Fruit fly (Drosophila melanogaster) whole organism, embryonic: ENCODE measurements around the gene CG43292.

Experiments
- B-H2 ChIP-seq: fragments of 200-800 bp; sonication (Bioruptor generic); optimal IDR thresholded peaks from 2 replicates; lab custom pipeline; 2018; ENCODE audit warnings: missing biosample characterization, mild to moderate bottlenecking, missing genetic modification characterization
- Bdp1 ChIP-seq: fragments of 200-800 bp; sonication (Bioruptor generic); optimal IDR thresholded peaks from 3 replicates; lab custom pipeline; 2016; ENCODE audit warnings: missing biosample characterization, missing genetic modification characterization
- CG10979 ChIP-seq: fragments of 200-800 bp; sonication (Bioruptor generic); optimal IDR thresholded peaks from 2 replicates; lab custom pipeline; 2018; ENCODE audit warnings: missing biosample characterization, mild to moderate bottlenecking, missing genetic modification characterization, moderate library complexity
- CG11398 ChIP-seq: fragments of 200-800 bp; sonication (Bioruptor generic); optimal IDR thresholded peaks from 2 replicates; lab custom pipeline; 2016; ENCODE audit warnings: missing biosample characterization, missing genetic modification characterization
- CG11560 ChIP-seq: fragments of 200-800 bp; sonication (Bioruptor generic); IDR thresholded peaks from 3 replicates; pipeline ENCODE4 v1.3.6; 2022; ENCODE audit warnings: missing biosample characterization, missing genetic modification characterization
- CG12236 ChIP-seq: fragments of 200-800 bp; sonication (Bioruptor generic); optimal IDR thresholded peaks from 2 replicates; lab custom pipeline; 2016; ENCODE audit warnings: missing biosample characterization, missing genetic modification characterization
- CG12299 ChIP-seq: fragments of 200-800 bp; sonication (Bioruptor generic); optimal IDR thresholded peaks from 2 replicates; lab custom pipeline; 2018; ENCODE audit warnings: missing biosample characterization, mild to moderate bottlenecking, missing genetic modification characterization
- CG15011 ChIP-seq: fragments of 200-800 bp; sonication (Bioruptor generic); optimal IDR thresholded peaks from 3 replicates; lab custom pipeline; 2018; ENCODE audit warnings: missing biosample characterization, mild to moderate bottlenecking, missing genetic modification characterization
- CG16813 ChIP-seq: fragments of 200-800 bp; sonication (Bioruptor generic); IDR thresholded peaks from 3 replicates; pipeline ENCODE4 v1.3.6; 2022; ENCODE audit warnings: missing biosample characterization, missing genetic modification characterization; ENCODE audit not compliant: partially characterized antibody
- CG17612 ChIP-seq: fragments of 200-800 bp; sonication (Bioruptor generic); IDR thresholded peaks from 2 replicates; pipeline ENCODE4 v1.3.6; 2022; ENCODE audit warnings: missing biosample characterization, missing genetic modification characterization
- CG18262 ChIP-seq: fragments of 200-800 bp; optimal IDR thresholded peaks from 3 replicates; lab custom pipeline; 2019; ENCODE audit warnings: missing biosample characterization, mild to moderate bottlenecking, missing genetic modification characterization, moderate library complexity
- CG2199 ChIP-seq: fragments of 200-800 bp; sonication (Bioruptor generic); IDR thresholded peaks from 3 replicates; pipeline ENCODE4 v1.3.6; 2022; ENCODE audit warnings: missing biosample characterization, missing genetic modification characterization
- CG2678 ChIP-seq: fragments of 200-800 bp; sonication (Bioruptor generic); optimal IDR thresholded peaks from 3 replicates; lab custom pipeline; 2019; ENCODE audit warnings: missing biosample characterization, mild to moderate bottlenecking, missing genetic modification characterization, moderate library complexity
- CG30020 ChIP-seq: fragments of 200-800 bp; optimal IDR thresholded peaks from 2 replicates; lab custom pipeline; 2019; ENCODE audit warnings: missing biosample characterization, mild to moderate bottlenecking, missing genetic modification characterization, moderate library complexity
- CG31224 ChIP-seq: fragments of 200-800 bp; sonication (Bioruptor generic); IDR thresholded peaks from 2 replicates; pipeline ENCODE4 v1.3.6; 2022; ENCODE audit warnings: missing biosample characterization, missing genetic modification characterization
- CG31441 ChIP-seq: fragments of 200-800 bp; sonication (Bioruptor generic); IDR thresholded peaks from 2 replicates; pipeline ENCODE4 v1.3.6; 2022; ENCODE audit warnings: missing biosample characterization, missing genetic modification characterization
- CG32767 ChIP-seq: fragments of 200-800 bp; sonication (Bioruptor generic); IDR thresholded peaks from 2 replicates; pipeline ENCODE4 v1.3.6; 2022; ENCODE audit warnings: missing biosample characterization, missing genetic modification characterization
- CG5953 ChIP-seq: fragments of 200-800 bp; sonication (Bioruptor generic); IDR thresholded peaks from 2 replicates; pipeline ENCODE4 v1.3.6; 2022; ENCODE audit warnings: missing biosample characterization, missing genetic modification characterization
- CG6272 ChIP-seq: fragments of 200-800 bp; sonication (Bioruptor generic); IDR thresholded peaks from 2 replicates; pipeline ENCODE4 v1.3.6; 2022; ENCODE audit warnings: missing biosample characterization, missing genetic modification characterization
- CG6791 ChIP-seq: fragments of 200-800 bp; sonication (Bioruptor generic); IDR thresholded peaks from 3 replicates; pipeline ENCODE4 v1.3.6; 2022; ENCODE audit warnings: missing biosample characterization, missing genetic modification characterization; ENCODE audit not compliant: partially characterized antibody
- CG8924 ChIP-seq: fragments of 200-800 bp; optimal IDR thresholded peaks from 3 replicates; lab custom pipeline; 2019; ENCODE audit warnings: missing biosample characterization, mild to moderate bottlenecking, missing genetic modification characterization, moderate library complexity
- CG9876 ChIP-seq: fragments of 200-800 bp; sonication (Bioruptor generic); optimal IDR thresholded peaks from 2 replicates; lab custom pipeline; 2016; ENCODE audit warnings: missing biosample characterization, missing genetic modification characterization
- CHES-1-like ChIP-seq: fragments of 200-800 bp; sonication (Bioruptor generic); optimal IDR thresholded peaks from 2 replicates; lab custom pipeline; 2016; ENCODE audit warnings: missing biosample characterization, missing genetic modification characterization
- D19A ChIP-seq: fragments of 200-800 bp; optimal IDR thresholded peaks from 3 replicates; lab custom pipeline; 2019; ENCODE audit warnings: missing biosample characterization, mild to moderate bottlenecking, missing genetic modification characterization, moderate library complexity
- Doc3 ChIP-seq: fragments of 200-800 bp; sonication (Bioruptor generic); IDR thresholded peaks from 3 replicates; pipeline ENCODE4 v1.3.6; 2022; ENCODE audit warnings: missing biosample characterization, missing genetic modification characterization; ENCODE audit not compliant: partially characterized antibody
- E2f2 ChIP-seq: fragments of 200-800 bp; sonication (Bioruptor generic); IDR thresholded peaks from 2 replicates; pipeline ENCODE4 v1.3.6; 2022; ENCODE audit warnings: missing biosample characterization, missing genetic modification characterization
- Hmr ChIP-seq: fragments of 200-800 bp; sonication (Bioruptor generic); optimal IDR thresholded peaks from 3 replicates; lab custom pipeline; 2017; ENCODE audit warnings: mild to moderate bottlenecking, missing biosample characterization, missing genetic modification reagents, missing genetic modification characterization
- NFAT ChIP-seq: fragments of 200-800 bp; sonication (Bioruptor generic); IDR thresholded peaks from 2 replicates; pipeline ENCODE4 v1.3.6; 2022; ENCODE audit warnings: missing biosample characterization, missing genetic modification characterization
- Neu2 ChIP-seq: fragments of 200-800 bp; sonication (Bioruptor generic); optimal IDR thresholded peaks from 3 replicates; lab custom pipeline; 2016; ENCODE audit warnings: missing biosample characterization, missing genetic modification characterization, borderline replicate concordance
- Oaz ChIP-seq: fragments of 200-800 bp; sonication (Bioruptor generic); IDR thresholded peaks from 2 replicates; pipeline ENCODE4 v1.3.6; 2022; ENCODE audit warnings: missing biosample characterization, missing genetic modification characterization
- Tbp ChIP-seq: fragments of >200 bp; optimal IDR thresholded peaks from 2 replicates; lab custom pipeline; 2018; ENCODE audit warnings: missing biosample characterization, missing genetic modification characterization
- Xrp1 ChIP-seq: fragments of 200-800 bp; sonication (Bioruptor generic); IDR thresholded peaks from 2 replicates; pipeline ENCODE4 v1.3.6; 2022; ENCODE audit warnings: missing biosample characterization, missing genetic modification characterization
- aop ChIP-seq: fragments of 200-800 bp; sonication (Bioruptor generic); IDR thresholded peaks from 2 replicates; pipeline ENCODE4 v1.3.6; 2022; ENCODE audit warnings: missing biosample characterization, missing genetic modification characterization
- ase ChIP-seq: fragments of 200-800 bp; sonication (Bioruptor generic); IDR thresholded peaks from 3 replicates; pipeline ENCODE4 v1.3.6; 2022; ENCODE audit warnings: missing biosample characterization, missing genetic modification characterization
- bsh ChIP-seq, 2 experiments: fragments of 200-800 bp; sonication (Bioruptor generic); optimal IDR thresholded peaks; 2 replicates each; lab custom pipeline; 2017 to 2018; ENCODE audit warnings: mild to moderate bottlenecking in 2 of 2, missing biosample characterization in 2 of 2, missing genetic modification characterization in 2 of 2, moderate library complexity in 1 of 2
- crc ChIP-seq: fragments of 200-800 bp; sonication (Bioruptor generic); optimal IDR thresholded peaks from 2 replicates; lab custom pipeline; 2016; ENCODE audit warnings: missing biosample characterization, missing genetic modification characterization
- dmrt11E ChIP-seq: fragments of 200-800 bp; sonication (Bioruptor generic); optimal IDR thresholded peaks from 3 replicates; lab custom pipeline; 2018; ENCODE audit warnings: missing biosample characterization, mild to moderate bottlenecking, missing genetic modification characterization, moderate library complexity
- emc ChIP-seq: fragments of 200-800 bp; sonication (Bioruptor generic); optimal IDR thresholded peaks from 2 replicates; lab custom pipeline; 2016; ENCODE audit warnings: missing biosample characterization, missing genetic modification characterization
- gce ChIP-seq: fragments of 200-800 bp; sonication (Bioruptor generic); IDR thresholded peaks from 3 replicates; pipeline ENCODE4 v1.3.6; 2022; ENCODE audit warnings: missing biosample characterization, missing genetic modification characterization
- gsb-n ChIP-seq: fragments of 200-800 bp; sonication (Bioruptor generic); optimal IDR thresholded peaks from 3 replicates; lab custom pipeline; 2018; ENCODE audit warnings: missing biosample characterization, mild to moderate bottlenecking, missing genetic modification characterization
- jing ChIP-seq: fragments of 200-800 bp; sonication (Bioruptor generic); optimal IDR thresholded peaks from 2 replicates; lab custom pipeline; 2018; ENCODE audit warnings: missing biosample characterization, mild to moderate bottlenecking, missing genetic modification characterization
- jumu ChIP-seq: fragments of 200-800 bp; sonication (Bioruptor generic); optimal IDR thresholded peaks from 3 replicates; lab custom pipeline; 2016; ENCODE audit warnings: missing biosample characterization, missing genetic modification characterization
- lbe ChIP-seq: fragments of 200-800 bp; sonication (Bioruptor generic); optimal IDR thresholded peaks from 2 replicates; lab custom pipeline; 2016; ENCODE audit warnings: missing biosample characterization, mild to moderate bottlenecking, missing genetic modification characterization
- pb ChIP-seq: fragments of 200-800 bp; sonication (Bioruptor generic); optimal IDR thresholded peaks from 3 replicates; lab custom pipeline; 2016; ENCODE audit warnings: missing biosample characterization, missing genetic modification characterization
- pfk ChIP-seq: fragments of 200-800 bp; sonication (Bioruptor generic); optimal IDR thresholded peaks from 2 replicates; lab custom pipeline; 2018; ENCODE audit warnings: missing biosample characterization, mild to moderate bottlenecking, missing genetic modification characterization, moderate library complexity
- prd ChIP-seq, 3 experiments: fragments of >200 bp in 2 of 3; fragments of 200-800 bp in 1 of 3; sonication (Bioruptor generic) in 1 of 3; optimal IDR thresholded peaks in 2 of 3; IDR thresholded peaks in 1 of 3; 2 replicates in 2 of 3; 3 replicates in 1 of 3; pipeline versions ENCODE4 v1.3.6 to Lab custom; 2017 to 2022; ENCODE audit warnings: missing biosample characterization in 1 of 3, missing genetic modification characterization in 1 of 3
- psq ChIP-seq: fragments of 200-800 bp; sonication (Bioruptor generic); optimal IDR thresholded peaks from 2 replicates; lab custom pipeline; 2017; ENCODE audit warnings: missing biosample characterization, missing genetic modification characterization
- tna ChIP-seq: fragments of 200-800 bp; sonication (Bioruptor generic); IDR thresholded peaks from 2 replicates; pipeline ENCODE4 v1.3.6; 2022; ENCODE audit warnings: missing biosample characterization, missing genetic modification characterization; ENCODE audit not compliant: partially characterized antibody

Gene CG43292

dm6 chr3L:7434715-7435653, 40.4 kb upstream of the CG43292 start, which contains the start of gene Rac2 (continued):
- TF ChIP-seq CG15011 (no peak), Tbp (no peak), dmrt11E (tag; lab: Kevin White, UChicago) (no peak), lbe (GFP tag; lab: Kevin White, UChicago) (no peak), CG9876 (no peak), CG30020 (tag; lab: Kevin White, UChicago) (no peak), pfk (peak; percentile 3), CG12299 (tag; lab: Kevin White, UChicago) (peak; percentile 2), CG10979 (tag; lab: Kevin White, UChicago) (peak; percentile 22), bsh (GFP tag; optimal IDR thresholded peaks at IDR 0.05; lab: Kevin White, UChicago) (peak; percentile 14 to 24), CG31224 (0 out of 2 replicates have a peak, but pooled peaks have one; percentile 13), prd (optimal IDR thresholded peaks at IDR 0.05; lab: Kevin White, UChicago) (no peak), prd (GFP tag; IDR thresholded peaks at IDR 0.05; lab: Robert Waterston, UW) (peak; percentile 33; the same call in 2 of the 3 replicates), CG11560 (tag; lab: Robert Waterston, UW) (no peak), jing (GFP tag; lab: Kevin White, UChicago) (no peak), jumu (GFP tag; lab: Kevin White, UChicago) (no peak), CG8924 (tag; lab: Kevin White, UChicago) (peak; percentile 13), CG32767 (GFP tag; lab: Robert Waterston, UW) (no peak), CG17612 (no peak), CG6791 (GFP tag; lab: Robert Waterston, UW) (peak; percentile 57; the same call in 1 of the 3 replicates), B-H2 (peak; percentile 9), CG16813 (GFP tag; lab: Robert Waterston, UW) (peak; percentile 40; the same call in 1 of the 3 replicates), gce (peak; percentile 51; the same call in 1 of the 3 replicates), ase (no peak), CG18262 (tag; lab: Kevin White, UChicago) (peak; percentile 11), tna (GFP tag; lab: Robert Waterston, UW) (no peak), D19A (tag; lab: Kevin White, UChicago) (peak; percentile 89), aop (GFP tag; lab: Robert Waterston, UW) (no peak), crc (GFP tag; lab: Kevin White, UChicago) (no peak), CG11398 (peak; percentile 22), Xrp1 (GFP tag; lab: Robert Waterston, UW) (peak; percentile 40; the same call in 1 of the 2 replicates), gsb-n (tag; lab: Kevin White, UChicago) (peak; percentile 56), E2f2 (GFP tag; lab: Robert Waterston, UW) (peak; percentile 40; the same call in 1 of the 2 replicates), CHES-1-like (GFP tag; lab: Kevin White, UChicago) (peak; percentile 14), psq (GFP tag; lab: Kevin White, UChicago) (no peak), CG2678 (tag; lab: Kevin White, UChicago) (peak; percentile 24), Hmr (GFP tag; lab: Kevin White, UChicago) (no peak), CG2199 (peak; percentile 88; the same call in 2 of the 3 replicates), CG5953 (0 out of 2 replicates have a peak, but pooled peaks have one; percentile 3), emc (GFP tag; lab: Kevin White, UChicago) (no peak), pb (no peak), Oaz (no peak), Bdp1 (GFP tag; lab: Kevin White, UChicago) (no peak), CG6272 (GFP tag; lab: Robert Waterston, UW) (no peak), CG31441 (GFP tag; lab: Robert Waterston, UW) (peak; percentile 16; the same call in 1 of the 2 replicates), Neu2 (GFP tag; lab: Kevin White, UChicago) (no peak), NFAT (GFP tag; lab: Robert Waterston, UW) (no peak), Doc3 (GFP tag; lab: Robert Waterston, UW) (no peak), CG12236 (no peak)
